Fruit fly (Drosophila melanogaster) whole organism: ENCODE measurements around the gene CG8838.
"Not testable (repeated sequence)": the region's sequence is repeated elsewhere in the genome, so short reads cannot be mapped to it uniquely, and the experiment has no call there.

Experiments
- CG8478 ChIP-seq: fragments of >200 bp; optimal IDR thresholded peaks from 2 replicates; lab custom pipeline; 2018; ENCODE audit warnings: inconsistent platforms
- Dll ChIP-seq: fragments of >200 bp; optimal IDR thresholded peaks from 2 replicates; lab custom pipeline; 2017
- EcR ChIP-seq, 2 experiments: fragments of >200 bp; optimal IDR thresholded peaks; 2 replicates each; lab custom pipeline; 2017; ENCODE audit warnings: missing biosample characterization in 2 of 2, missing genetic modification characterization in 2 of 2, missing genetic modification reagents in 2 of 2
- pan ChIP-seq: fragments of >200 bp; optimal IDR thresholded peaks from 2 replicates; lab custom pipeline; 2017
- psq ChIP-seq: fragments of >200 bp; optimal IDR thresholded peaks from 2 replicates; lab custom pipeline; 2017
- usp ChIP-seq: fragments of >200 bp; optimal IDR thresholded peaks from 2 replicates; lab custom pipeline; 2017; ENCODE audit warnings: missing biosample characterization, missing genetic modification characterization, mixed read lengths

CG8838 gene

DNA sequence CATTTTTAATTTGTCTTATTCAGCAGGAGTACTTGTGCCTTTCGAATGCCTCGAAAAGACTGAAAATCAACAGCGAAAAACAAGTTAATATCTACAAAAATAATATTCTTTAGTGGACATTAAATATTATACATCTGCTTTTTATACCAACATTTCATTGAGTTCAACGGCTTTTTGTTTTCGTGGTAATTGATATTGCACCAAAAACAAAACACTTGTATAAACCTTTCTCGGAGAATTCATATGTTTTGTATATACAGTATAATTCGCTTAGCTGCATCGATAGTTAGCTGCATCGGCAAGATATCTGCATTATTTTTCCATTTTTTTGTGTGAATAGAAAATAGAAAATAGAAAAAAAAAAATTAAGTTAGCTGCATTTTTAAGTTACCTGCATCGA, 30.9 kb downstream of the CG8838 start, which contains the start of gene CG42460:
Gene CG42460, minus strand, starts transcription at position 101 of the 400 bp plus-strand sequence.
- TF ChIP-seq pan (lab: Kevin White, UChicago); usp (GFP tag; lab: Kevin White, UChicago); Dll (lab: Kevin White, UChicago): not testable (repeated sequence)

DNA sequence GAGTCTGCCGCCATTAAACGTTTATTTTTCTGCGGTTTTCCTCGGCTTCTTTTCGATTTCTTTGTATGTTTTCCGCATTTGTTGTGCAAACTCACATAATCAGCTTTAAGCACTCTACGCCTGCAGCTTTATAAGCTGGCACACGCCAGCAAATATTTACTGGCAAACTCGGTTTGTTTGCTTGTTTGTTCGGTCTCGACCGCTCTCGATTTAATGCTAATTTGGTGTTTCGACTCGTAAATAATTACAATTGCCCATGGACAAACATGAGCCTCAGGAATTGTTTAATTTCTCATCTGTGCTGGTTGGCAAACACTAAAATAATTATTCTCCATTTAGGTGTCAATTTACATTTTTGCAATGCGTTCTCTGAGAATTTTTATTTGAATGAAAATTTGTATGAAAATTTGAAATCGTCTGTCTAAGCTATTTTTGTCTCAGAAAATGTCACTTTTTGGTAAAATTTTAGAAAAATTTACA, 40.2 kb downstream of the CG8838 start, which contains the start of gene CG34175:
Gene CG34175, plus strand, starts transcription at position 430 of the 480 bp plus-strand sequence.
- no peak for TF ChIP-seq EcR (GFP tag; optimal IDR thresholded peaks at IDR 0.05; lab: Kevin White, UChicago)
- no peak for TF ChIP-seq Dll (lab: Kevin White, UChicago)
- no peak for TF ChIP-seq pan (lab: Kevin White, UChicago)
- no peak for TF ChIP-seq CG8478 (lab: Kevin White, UChicago)
- TF ChIP-seq usp (GFP tag; lab: Kevin White, UChicago): no peak
- no peak for TF ChIP-seq psq

DNA sequence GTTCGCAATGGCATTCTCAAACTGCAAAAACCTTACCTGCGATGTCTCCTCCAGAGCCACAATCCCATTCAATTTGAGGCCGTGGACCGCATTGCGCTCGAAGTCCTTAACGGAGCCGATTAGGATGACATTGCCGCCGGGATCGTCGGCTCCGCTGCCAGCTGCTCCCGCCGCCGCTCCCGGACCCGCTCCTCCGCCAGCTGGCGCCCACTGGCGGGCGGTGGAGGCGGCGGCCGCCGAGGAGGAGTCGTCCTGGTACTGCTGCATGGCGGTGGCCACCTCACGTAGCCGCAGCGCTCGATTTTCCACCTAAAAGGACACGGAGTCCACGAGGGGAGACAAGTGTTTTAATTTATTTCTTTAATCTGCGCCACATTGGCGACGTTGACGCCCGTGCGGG, 50.3 kb downstream of the CG8838 start:
- TF ChIP-seq usp (GFP tag; lab: Kevin White, UChicago) (no peak), CG8478 (lab: Kevin White, UChicago) (no peak), psq (no peak), Dll (lab: Kevin White, UChicago) (no peak), EcR (GFP tag; optimal IDR thresholded peaks at IDR 0.05; lab: Kevin White, UChicago) (no peak), pan (lab: Kevin White, UChicago) (no peak)
